Fruit fly (Drosophila melanogaster) whole organism, adult: ENCODE data around the gene Vps60.
A peak's percentile ranks its signal among the peaks of the same experiment; 100 is the strongest.

ENCODE experiments used
- CG11617 ChIP-seq: fragments of 200-800 bp; sonication (Bioruptor generic); optimal IDR thresholded peaks from 2 replicates; lab custom pipeline; 2017; ENCODE audit warnings: mild to moderate bottlenecking, missing biosample characterization, missing genetic modification reagents, missing genetic modification characterization
- CG12768 ChIP-seq: fragments of 200-800 bp; sonication (Bioruptor generic); optimal IDR thresholded peaks from 2 replicates; lab custom pipeline; 2017; ENCODE audit warnings: missing biosample characterization, missing genetic modification characterization, mild to moderate bottlenecking, moderate library complexity, missing genetic modification reagents
- CG14711 ChIP-seq: fragments of 200-800 bp; sonication (Bioruptor generic); optimal IDR thresholded peaks from 2 replicates; lab custom pipeline; 2018; ENCODE audit warnings: missing biosample characterization, mild to moderate bottlenecking, missing genetic modification characterization, moderate library complexity
- CG1620 ChIP-seq: fragments of 200-800 bp; sonication (Bioruptor generic); optimal IDR thresholded peaks from 2 replicates; lab custom pipeline; 2016; ENCODE audit warnings: missing biosample characterization, missing genetic modification characterization
- CG33017 ChIP-seq: fragments of 200-800 bp; sonication (Bioruptor generic); optimal IDR thresholded peaks from 2 replicates; lab custom pipeline; 2018; ENCODE audit warnings: missing biosample characterization, mild to moderate bottlenecking, missing genetic modification characterization, moderate library complexity
- CG5204 ChIP-seq: fragments of 200-800 bp; sonication (Bioruptor generic); optimal IDR thresholded peaks from 2 replicates; lab custom pipeline; 2016; ENCODE audit warnings: missing biosample characterization, missing genetic modification characterization
- CG7045 ChIP-seq: fragments of 200-800 bp; sonication (Bioruptor generic); optimal IDR thresholded peaks from 2 replicates; lab custom pipeline; 2017; ENCODE audit warnings: missing biosample characterization, mild to moderate bottlenecking, missing genetic modification characterization
- Clk ChIP-seq: fragments of 200-800 bp; sonication (Bioruptor generic); optimal IDR thresholded peaks from 2 replicates; lab custom pipeline; 2017; ENCODE audit warnings: missing biosample characterization, missing genetic modification characterization
- Crg-1 ChIP-seq: fragments of 200-800 bp; sonication (Bioruptor generic); optimal IDR thresholded peaks from 2 replicates; lab custom pipeline; 2016; ENCODE audit warnings: missing biosample characterization, missing genetic modification characterization
- Mnt ChIP-seq: fragments of 200-800 bp; sonication (Bioruptor generic); optimal IDR thresholded peaks from 2 replicates; lab custom pipeline; 2016; ENCODE audit warnings: missing biosample characterization, mild to moderate bottlenecking, missing genetic modification characterization
- bab1 ChIP-seq: fragments of 200-800 bp; sonication (Bioruptor generic); optimal IDR thresholded peaks from 3 replicates; lab custom pipeline; 2019; ENCODE audit warnings: missing biosample characterization, mild to moderate bottlenecking, missing genetic modification characterization, moderate library complexity
- kay ChIP-seq: fragments of 200-800 bp; sonication (Bioruptor generic); peaks from one replicate; lab custom pipeline; 2016; ENCODE audit warnings: missing biosample characterization, missing genetic modification characterization, borderline replicate concordance
- pad ChIP-seq: fragments of 200-800 bp; sonication (Bioruptor generic); optimal IDR thresholded peaks from 3 replicates; lab custom pipeline; 2017; ENCODE audit warnings: missing biosample characterization, missing genetic modification characterization, mild to moderate bottlenecking, moderate library complexity, missing genetic modification reagents

dm6 chr3L:17621451-17621946 lies at the start of gene Vps60, which contains the start of gene anchor:
- TF ChIP-seq CG11617 (peak; percentile 80), CG5204 (GFP tag; lab: Kevin White, UChicago) (no peak), CG1620 (GFP tag; lab: Kevin White, UChicago) (peak; percentile 52), kay (GFP tag; lab: Kevin White, UChicago) (peak; percentile 99), Mnt (GFP tag; lab: Kevin White, UChicago) (peak; percentile 63), pad (peak; percentile 75), Crg-1 (GFP tag; lab: Kevin White, UChicago) (peak; percentile 61), bab1 (GFP tag; lab: Kevin White, UChicago) (peak; percentile 81), CG14711 (peak; percentile 73), Clk (peak; percentile 64), CG7045 (GFP tag; lab: Kevin White, UChicago) (peak; percentile 49), CG12768 (GFP tag; lab: Kevin White, UChicago) (peak; percentile 79), CG33017 (tag; lab: Kevin White, UChicago) (peak; percentile 65)
